Worm (Caenorhabditis elegans) whole organism, L3 larva: ENCODE measurements around the gene nap-1.

Experiments
- ceh-82 ChIP-seq: fragments of 150-350 bp; optimal IDR thresholded peaks from 2 replicates; lab custom pipeline; 2014; ENCODE audit warnings: missing biosample characterization, missing genetic modification characterization
- fos-1 ChIP-seq: fragments of 150-350 bp; optimal IDR thresholded peaks from 2 replicates; lab custom pipeline; 2014; ENCODE audit warnings: missing biosample characterization, missing genetic modification characterization
- nhr-11 ChIP-seq: fragments of 150-350 bp; optimal IDR thresholded peaks from 2 replicates; lab custom pipeline; 2014; ENCODE audit warnings: missing biosample characterization, missing genetic modification characterization
- snpc-4 ChIP-seq: fragments of 150-350 bp; optimal IDR thresholded peaks from 2 replicates; lab custom pipeline; 2014; ENCODE audit warnings: missing biosample characterization, missing genetic modification characterization

DNA sequence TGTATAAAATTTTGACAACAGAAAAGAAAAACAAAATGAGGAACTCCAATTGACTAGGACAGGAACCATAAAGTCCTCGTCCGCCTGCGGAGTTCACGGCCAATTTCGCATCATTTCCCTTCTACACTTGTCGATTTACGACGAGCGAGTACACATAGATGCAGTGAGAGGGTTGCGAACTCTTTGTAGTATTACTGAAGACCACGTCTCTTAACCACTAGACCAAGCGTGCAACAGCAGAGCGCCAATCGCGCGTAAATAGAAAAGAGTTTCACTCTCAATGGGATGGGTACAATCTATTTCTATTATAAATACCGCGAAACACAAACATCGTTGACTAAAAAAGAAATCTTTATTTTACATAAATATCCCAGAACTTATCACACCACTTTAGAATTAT, 3.7 kb downstream of the nap-1 start:
- TF ChIP-seq nhr-11 (no peak), snpc-4 (peak; percentile 63), ceh-82 (tag; lab: Kevin White, UChicago) (peak; percentile 18), fos-1 (no peak)
